Fruit fly (Drosophila melanogaster): ENCODE results near the gene CG10165.

DNA sequence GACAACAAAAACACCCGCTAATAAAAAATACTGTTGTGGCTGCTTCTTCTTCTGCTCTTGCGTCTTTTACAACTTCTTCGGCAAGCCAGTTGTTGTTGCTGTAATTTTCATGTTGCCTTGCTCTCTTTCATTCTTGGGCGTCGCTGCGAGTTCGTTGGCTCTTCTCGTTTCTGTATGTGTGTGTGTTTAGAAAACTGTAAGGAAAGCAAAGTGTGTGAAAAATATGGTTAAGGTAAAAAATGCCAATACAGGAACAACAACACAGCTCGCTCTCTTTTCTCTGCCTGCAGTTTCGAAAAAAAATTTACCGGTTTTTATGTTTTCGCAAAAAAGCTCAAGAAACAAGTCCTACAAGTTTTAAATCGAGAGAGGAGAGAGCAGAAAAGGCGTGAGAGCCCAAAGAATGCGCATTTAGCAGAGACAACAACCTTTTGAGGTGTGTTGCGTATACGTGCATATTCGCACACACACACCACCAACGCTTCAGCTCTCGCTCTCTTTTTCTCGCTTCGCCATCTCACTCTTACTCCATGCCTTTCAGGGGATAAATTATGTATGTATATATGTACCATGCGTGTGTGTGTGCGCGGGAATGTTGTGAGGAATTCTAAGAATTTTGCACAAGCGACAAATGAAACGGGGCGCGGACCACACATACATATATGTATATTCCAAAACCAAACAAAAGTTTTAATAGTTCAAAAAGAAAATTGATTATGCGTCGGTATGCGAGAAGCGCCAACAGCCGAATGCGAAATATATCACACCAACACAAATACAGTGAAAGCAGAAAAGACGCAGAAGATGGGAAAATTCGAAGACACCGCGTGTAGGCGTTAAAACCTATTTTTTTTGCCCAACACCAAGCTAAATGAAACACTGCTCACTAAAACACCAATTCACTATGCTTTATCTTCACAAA is 41.7 kb upstream of the CG10165 start:
- TF ChIP-seq CG8478 (optimal IDR thresholded peaks at IDR 0.05), result no peak
- TF ChIP-seq CTCF (optimal IDR thresholded peaks at IDR 0.05), result no peak
